Fruit fly (Drosophila melanogaster): Measurements from ENCODE around the gene dyw.

Gene dyw

dm6 chrX:2707377-2708090 is 13.8 kb upstream of the dyw start, which contains the start of gene CG2680:
Gene CG2680 (minus strand): TSS chrX:2707427.
- TF ChIP-seq Sin3A (optimal IDR thresholded peaks at IDR 0.05) (no peak), psq (optimal IDR thresholded peaks at IDR 0.05) (no peak), Myc (optimal IDR thresholded peaks at IDR 0.05) (no peak), h (optimal IDR thresholded peaks at IDR 0.05) (no peak), insv (optimal IDR thresholded peaks at IDR 0.05) (no peak), ttk (optimal IDR thresholded peaks at IDR 0.05) (no peak)

- no peak for TF ChIP-seq psq (optimal IDR thresholded peaks at IDR 0.05)
- TF ChIP-seq insv (optimal IDR thresholded peaks at IDR 0.05) = no peak
- TF ChIP-seq Sin3A (optimal IDR thresholded peaks at IDR 0.05) = no peak
- no peak for TF ChIP-seq h (optimal IDR thresholded peaks at IDR 0.05)
- TF ChIP-seq Myc (optimal IDR thresholded peaks at IDR 0.05) = no peak
- TF ChIP-seq ttk (optimal IDR thresholded peaks at IDR 0.05) = no peak
Observed at dm6 chrX:2704134-2704773, 10.6 kb upstream of the dyw start, which contains the start of gene eIF2Bbeta. Gene eIF2Bbeta (plus strand): TSS chrX:2704571.

dm6 chrX:2703693-2704092 is 10.0 kb upstream of the dyw start, which contains the start of gene Ugalt:
Gene Ugalt (minus strand): TSS chrX:2703852.
- TF ChIP-seq Myc (optimal IDR thresholded peaks at IDR 0.05) (no peak), insv (optimal IDR thresholded peaks at IDR 0.05) (no peak), psq (optimal IDR thresholded peaks at IDR 0.05) (no peak), h (optimal IDR thresholded peaks at IDR 0.05) (no peak), Sin3A (optimal IDR thresholded peaks at IDR 0.05) (no peak), ttk (optimal IDR thresholded peaks at IDR 0.05) (no peak)

dm6 chrX:2698064-2698894 is 4.6 kb upstream of the dyw start, which contains the start of the genes Spg7 and Lint-O:
Gene Spg7 (minus strand): TSS chrX:2698211.
Gene Lint-O (plus strand): TSS chrX:2698701.
- no peak for TF ChIP-seq h (optimal IDR thresholded peaks at IDR 0.05)
- no peak for TF ChIP-seq Sin3A (optimal IDR thresholded peaks at IDR 0.05)
- TF ChIP-seq ttk (optimal IDR thresholded peaks at IDR 0.05) = no peak
- no peak for TF ChIP-seq insv (optimal IDR thresholded peaks at IDR 0.05)
- no peak for TF ChIP-seq psq (optimal IDR thresholded peaks at IDR 0.05)
- no peak for TF ChIP-seq Myc (optimal IDR thresholded peaks at IDR 0.05)

- no peak for TF ChIP-seq Myc (optimal IDR thresholded peaks at IDR 0.05)
- no peak for TF ChIP-seq h (optimal IDR thresholded peaks at IDR 0.05)
- TF ChIP-seq ttk (optimal IDR thresholded peaks at IDR 0.05) = no peak
- no peak for TF ChIP-seq Sin3A (optimal IDR thresholded peaks at IDR 0.05)
- TF ChIP-seq insv (optimal IDR thresholded peaks at IDR 0.05) = no peak
- no peak for TF ChIP-seq psq (optimal IDR thresholded peaks at IDR 0.05)
Observed at dm6 chrX:2690376-2690775, 3.3 kb downstream of the dyw start.

dm6 chrX:2686930-2687329 is 6.8 kb downstream of the dyw start:
- TF ChIP-seq ttk (optimal IDR thresholded peaks at IDR 0.05) = no peak
- TF ChIP-seq insv (optimal IDR thresholded peaks at IDR 0.05) = no peak
- no peak for TF ChIP-seq Myc (optimal IDR thresholded peaks at IDR 0.05)
- no peak for TF ChIP-seq psq (optimal IDR thresholded peaks at IDR 0.05)
- TF ChIP-seq h (optimal IDR thresholded peaks at IDR 0.05) = no peak
- TF ChIP-seq Sin3A (optimal IDR thresholded peaks at IDR 0.05) = no peak

- TF ChIP-seq insv (optimal IDR thresholded peaks at IDR 0.05) = no peak
- no peak for TF ChIP-seq psq (optimal IDR thresholded peaks at IDR 0.05)
- TF ChIP-seq Sin3A (optimal IDR thresholded peaks at IDR 0.05) = no peak
- TF ChIP-seq h (optimal IDR thresholded peaks at IDR 0.05) = no peak
- TF ChIP-seq ttk (optimal IDR thresholded peaks at IDR 0.05) = no peak
Observed at dm6 chrX:2685580-2685979, 8.1 kb downstream of the dyw start, which contains the start of gene per. Gene per (plus strand): TSS chrX:2685580.

- TF ChIP-seq Sin3A (optimal IDR thresholded peaks at IDR 0.05) (no peak), Myc (optimal IDR thresholded peaks at IDR 0.05) (no peak), psq (optimal IDR thresholded peaks at IDR 0.05) (no peak), ttk (optimal IDR thresholded peaks at IDR 0.05) (no peak), h (optimal IDR thresholded peaks at IDR 0.05) (no peak), insv (optimal IDR thresholded peaks at IDR 0.05) (no peak)
Observed at dm6 chrX:2685022-2685421, 8.7 kb downstream of the dyw start.

dm6 chrX:2684442-2684841 is 9.2 kb downstream of the dyw start:
- TF ChIP-seq insv (optimal IDR thresholded peaks at IDR 0.05) (no peak), psq (optimal IDR thresholded peaks at IDR 0.05) (no peak), Myc (optimal IDR thresholded peaks at IDR 0.05) (no peak), ttk (optimal IDR thresholded peaks at IDR 0.05) (no peak), Sin3A (optimal IDR thresholded peaks at IDR 0.05) (no peak), h (optimal IDR thresholded peaks at IDR 0.05) (no peak)

- TF ChIP-seq h (optimal IDR thresholded peaks at IDR 0.05) = no peak
- no peak for TF ChIP-seq insv (optimal IDR thresholded peaks at IDR 0.05)
- no peak for TF ChIP-seq ttk (optimal IDR thresholded peaks at IDR 0.05)
- no peak for TF ChIP-seq Sin3A (optimal IDR thresholded peaks at IDR 0.05)
- no peak for TF ChIP-seq Myc (optimal IDR thresholded peaks at IDR 0.05)
- TF ChIP-seq psq (optimal IDR thresholded peaks at IDR 0.05) = no peak
Observed at dm6 chrX:2683926-2684325, 9.8 kb downstream of the dyw start.

dm6 chrX:2682832-2683231 is 10.9 kb downstream of the dyw start, which contains the start of gene CG2652:
Gene CG2652 (minus strand): TSS chrX:2682932.
- TF ChIP-seq Myc (optimal IDR thresholded peaks at IDR 0.05) (no peak), Sin3A (optimal IDR thresholded peaks at IDR 0.05) (no peak), h (optimal IDR thresholded peaks at IDR 0.05) (no peak), psq (optimal IDR thresholded peaks at IDR 0.05) (no peak)
